Fruit fly (Drosophila melanogaster) whole organism, prepupa: ENCODE measurements around the gene CG7227.
A peak's percentile ranks its signal among the peaks of the same experiment; 100 is the strongest.

Experiments used
- CG10669 ChIP-seq: fragments of 200-800 bp; sonication (Bioruptor generic); optimal IDR thresholded peaks from 3 replicates; lab custom pipeline; 2018; ENCODE audit warnings: missing biosample characterization, mild to moderate bottlenecking, missing genetic modification characterization, moderate library complexity
- CG11294 ChIP-seq: fragments of 200-800 bp; sonication (Bioruptor generic); IDR thresholded peaks from 2 replicates; pipeline ENCODE4 v1.3.6; 2022; ENCODE audit warnings: missing biosample characterization, missing genetic modification characterization
- CG16779 ChIP-seq: fragments of 200-800 bp; sonication (Bioruptor generic); optimal IDR thresholded peaks from 3 replicates; lab custom pipeline; 2017; ENCODE audit warnings: missing biosample characterization, mild to moderate bottlenecking, missing genetic modification characterization
- CG34406 ChIP-seq: fragments of 200-800 bp; sonication (Bioruptor generic); optimal IDR thresholded peaks from 3 replicates; lab custom pipeline; 2016; ENCODE audit warnings: missing biosample characterization, missing genetic modification characterization
- CG6163 ChIP-seq: fragments of 200-800 bp; sonication (Bioruptor generic); IDR thresholded peaks from 3 replicates; pipeline ENCODE4 v1.3.6; 2022; ENCODE audit warnings: missing biosample characterization, missing genetic modification characterization
- CG8632 ChIP-seq: fragments of 200-800 bp; sonication (Bioruptor generic); optimal IDR thresholded peaks from 3 replicates; lab custom pipeline; 2016; ENCODE audit warnings: missing biosample characterization, missing genetic modification characterization
- Ets96B ChIP-seq: fragments of 200-800 bp; optimal IDR thresholded peaks from 2 replicates; lab custom pipeline; 2019; ENCODE audit warnings: missing biosample characterization, mild to moderate bottlenecking, missing genetic modification characterization, moderate library complexity
- OdsH ChIP-seq: fragments of 200-800 bp; sonication (Bioruptor generic); optimal IDR thresholded peaks from 3 replicates; lab custom pipeline; 2016; ENCODE audit warnings: missing biosample characterization, missing genetic modification characterization
- achi ChIP-seq: fragments of 200-800 bp; sonication (Bioruptor generic); optimal IDR thresholded peaks from 3 replicates; lab custom pipeline; 2016; ENCODE audit warnings: missing biosample characterization, missing genetic modification characterization
- dsx ChIP-seq: fragments of 200-800 bp; optimal IDR thresholded peaks from 3 replicates; lab custom pipeline; 2019; ENCODE audit warnings: missing biosample characterization, mild to moderate bottlenecking, missing genetic modification characterization, moderate library complexity; ENCODE audit not compliant: poor library complexity, severe bottlenecking
- esn ChIP-seq: fragments of 200-800 bp; sonication (Bioruptor generic); optimal IDR thresholded peaks from 2 replicates; lab custom pipeline; 2016; ENCODE audit warnings: missing biosample characterization, mild to moderate bottlenecking, missing genetic modification characterization, moderate library complexity
- net ChIP-seq: fragments of 200-800 bp; sonication (Bioruptor generic); optimal IDR thresholded peaks from 3 replicates; lab custom pipeline; 2016; ENCODE audit warnings: missing biosample characterization, missing genetic modification characterization

dm6 chr2L:8006038-8006437 lies 8.1 kb upstream of the CG7227 start:
- TF ChIP-seq CG16779 (tag; lab: Kevin White, UChicago) (peak; percentile 5), CG10669 (GFP tag; lab: Kevin White, UChicago) (peak; percentile 72), CG34406 (GFP tag; lab: Kevin White, UChicago) (peak; percentile 34), CG6163 (GFP tag; lab: Robert Waterston, UW) (peak; percentile 49), dsx (GFP tag; lab: Kevin White, UChicago) (peak; percentile 67), Ets96B (peak; percentile 33), CG8632 (GFP tag; lab: Kevin White, UChicago) (peak; percentile 15), net (GFP tag; lab: Kevin White, UChicago) (peak; percentile 20), esn (GFP tag; lab: Kevin White, UChicago) (peak; percentile 55), OdsH (peak; percentile 64), achi (GFP tag; lab: Kevin White, UChicago) (peak; percentile 48), CG11294 (peak; percentile 24; the same call in 1 of the 2 replicates)
